Worm (Caenorhabditis elegans) whole organism, late embryonic: Measurements from ENCODE around the gene C24H12.4.
"Not testable (repeated sequence)": the region's sequence is repeated elsewhere in the genome, so short reads cannot be mapped to it uniquely, and the experiment has no call there.

ENCODE experiments used
- K09A11.1 ChIP-seq: sonication (generic microtip); optimal IDR thresholded peaks from 2 replicates; lab custom pipeline; 2017; ENCODE audit warnings: antibody characterized with exemption, mild to moderate bottlenecking, missing genetic modification characterization, missing compliant biosample characterization; ENCODE audit not compliant: insufficient read depth
- T23F11.4 ChIP-seq: fragments of 200-800 bp; sonication (Bioruptor generic); optimal IDR thresholded peaks from 2 replicates; lab custom pipeline; 2018; ENCODE audit warnings: mild to moderate bottlenecking, missing genetic modification characterization, missing compliant biosample characterization
- dmd-4 ChIP-seq: sonication (generic microtip); optimal IDR thresholded peaks from 2 replicates; lab custom pipeline; 2016; ENCODE audit warnings: borderline replicate concordance, missing genetic modification characterization, missing compliant biosample characterization
- gmeb-2 ChIP-seq: sonication (generic microtip); optimal IDR thresholded peaks from 2 replicates; lab custom pipeline; 2016; ENCODE audit warnings: missing genetic modification characterization, inconsistent platforms, missing compliant biosample characterization
- pros-1 ChIP-seq: fragments of 150-350 bp; optimal IDR thresholded peaks from 2 replicates; lab custom pipeline; 2014; ENCODE audit warnings: missing biosample characterization, missing genetic modification reagents, missing genetic modification characterization

- not testable (repeated sequence) for TF ChIP-seq T23F11.4 (GFP tag; lab: Kevin White, UChicago); K09A11.1 (tag; lab: Kevin White, UChicago); dmd-4 (tag; lab: Kevin White, UChicago); pros-1 (tag; lab: Kevin White, UChicago); gmeb-2 (tag; lab: Kevin White, UChicago)
Measured at ce11 chrII:441102-441501, 30.1 kb downstream of the C24H12.4 start, which contains the start of gene C24H12.1.
